Worm (Caenorhabditis elegans): ENCODE results near the gene srz-82.

Gene srz-82

DNA sequence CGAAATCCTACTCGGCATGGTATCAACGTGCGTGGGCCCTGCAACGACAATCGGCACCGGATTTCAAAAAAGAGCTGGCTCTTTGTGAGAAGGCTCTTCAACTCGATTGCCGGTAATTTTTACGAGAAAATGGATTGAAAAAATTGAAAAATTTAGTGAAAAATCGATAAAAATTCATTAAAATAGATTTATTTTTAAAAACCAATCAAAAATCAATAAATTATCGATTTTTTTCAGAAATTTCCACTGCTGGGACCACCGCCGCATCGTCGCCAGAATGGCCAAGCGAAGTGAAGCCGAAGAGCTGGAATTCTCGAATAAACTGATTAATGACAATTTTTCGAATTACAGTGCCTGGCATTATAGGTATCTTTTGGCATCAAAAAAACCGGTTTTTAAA, 45.2 kb downstream of the srz-82 start:
- TF ChIP-seq let-526 (GFP tag; IDR thresholded peaks at IDR 0.05) (no peak), sptf-2 (GFP tag; optimal IDR thresholded peaks at IDR 0.05) (no peak), tbp1 (GFP tag; optimal IDR thresholded peaks at IDR 0.05) (no peak), cebp-2 (GFP tag; IDR thresholded peaks at IDR 0.05) (no peak), K11D2.4 (GFP tag; IDR thresholded peaks at IDR 0.05) (no peak), lsl-1 (GFP tag; optimal IDR thresholded peaks at IDR 0.05) (no peak), ZK185.1 (tag; optimal IDR thresholded peaks at IDR 0.05; ENCODE audit: poor library complexity, severe bottlenecking) (no peak), F33H1.4 (GFP tag; IDR thresholded peaks at IDR 0.05) (no peak), C17E4.6 (GFP tag; IDR thresholded peaks at IDR 0.05) (no peak), lin-35 (GFP tag; optimal IDR thresholded peaks at IDR 0.05) (no peak), ceh-79 (tag; optimal IDR thresholded peaks at IDR 0.05) (no peak), hlh-12 (tag; optimal IDR thresholded peaks at IDR 0.05) (no peak), ceh-27 (GFP tag; optimal IDR thresholded peaks at IDR 0.05) (no peak), dpl-1 (GFP tag; optimal IDR thresholded peaks at IDR 0.05) (no peak), attf-5 (GFP tag; optimal IDR thresholded peaks at IDR 0.05) (no peak), lin-54 (GFP tag; optimal IDR thresholded peaks at IDR 0.05) (no peak), rpc-1 (optimal IDR thresholded peaks at IDR 0.05) (no peak), rpc-1 (tag; optimal IDR thresholded peaks at IDR 0.05) (no peak), sdz-38 (tag; optimal IDR thresholded peaks at IDR 0.05) (no peak), ccch-3 (GFP tag; optimal IDR thresholded peaks at IDR 0.05) (no peak), Y53F4B.3 (GFP tag; IDR thresholded peaks at IDR 0.05) (no peak)

ce11 chrIV:3531535-3531934, 48.8 kb downstream of the srz-82 start:
- no peak for TF ChIP-seq ztf-28 (GFP tag; IDR thresholded peaks at IDR 0.05)
- no peak for TF ChIP-seq dpl-1 (GFP tag; optimal IDR thresholded peaks at IDR 0.05)
- TF ChIP-seq ztf-6 (GFP tag; IDR thresholded peaks at IDR 0.05), result no peak
- TF ChIP-seq atf-7 (tag; optimal IDR thresholded peaks at IDR 0.05), result no peak
- TF ChIP-seq lin-26 (GFP tag; IDR thresholded peaks at IDR 0.05), result no peak
- no peak for TF ChIP-seq snpc-3.4 (tag; optimal IDR thresholded peaks at IDR 0.05)
- TF ChIP-seq lsl-1 (GFP tag; optimal IDR thresholded peaks at IDR 0.05), result no peak
- TF ChIP-seq B0261.1 (tag; optimal IDR thresholded peaks at IDR 0.05), result no peak
- TF ChIP-seq ceh-58 (GFP tag; IDR thresholded peaks at IDR 0.05), result no peak
- no peak for TF ChIP-seq nfyb-1 (GFP tag; IDR thresholded peaks at IDR 0.05)
- TF ChIP-seq him-1 (tag; optimal IDR thresholded peaks at IDR 0.05), result no peak

DNA sequence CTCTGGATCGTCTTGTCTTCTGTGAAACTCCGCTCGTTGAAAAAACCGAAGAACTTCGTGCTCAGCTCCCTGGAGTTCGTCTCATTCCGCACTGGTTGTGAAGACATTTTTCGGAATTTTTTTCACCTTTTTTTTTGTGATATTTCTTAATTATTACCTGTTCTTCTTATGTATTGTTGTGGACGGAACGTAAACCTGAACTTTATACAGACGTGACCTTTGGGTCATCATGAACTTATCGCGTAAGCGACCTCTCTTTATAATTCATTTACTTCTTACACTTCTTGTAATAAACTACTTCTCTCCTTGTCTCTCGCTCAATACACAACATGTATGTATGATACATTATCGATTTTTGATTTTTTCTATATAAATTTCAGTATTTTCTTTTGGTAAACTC, 49.5 kb downstream of the srz-82 start, which contains the start of gene M57.1:
Gene M57.1 (plus strand): TSS at position 301 of the 400 bp plus-strand sequence.
- TF ChIP-seq ama-1 (optimal IDR thresholded peaks at IDR 0.05) (no peak), ama-1 (GFP tag; optimal IDR thresholded peaks at IDR 0.05) (no peak), tbx-9 (tag; optimal IDR thresholded peaks at IDR 0.05; ENCODE audit: borderline replicate concordance) (no peak), F57C9.4 (tag; optimal IDR thresholded peaks at IDR 0.05) (no peak), madf-3 (GFP tag; IDR thresholded peaks at IDR 0.05) (no peak), snpc-3.4 (tag; optimal IDR thresholded peaks at IDR 0.05) (no peak), egl-44 (GFP tag; IDR thresholded peaks at IDR 0.05) (no peak), ztf-6 (GFP tag; IDR thresholded peaks at IDR 0.05) (no peak), dpff-1 (tag; optimal IDR thresholded peaks at IDR 0.05) (no peak), T07F8.4 (tag; optimal IDR thresholded peaks at IDR 0.05) (no peak), B0261.1 (tag; optimal IDR thresholded peaks at IDR 0.05) (no peak), nfya-2 (GFP tag; IDR thresholded peaks at IDR 0.05) (no peak), xnd-1 (tag; optimal IDR thresholded peaks at IDR 0.05) (no peak)

All from whole organism, young adult.